Worm (Caenorhabditis elegans) whole organism, L3 larva: Measurements from ENCODE around the gene F57A8.6.

Experiments used
- R02D3.7 ChIP-seq: fragments of 150-350 bp; optimal IDR thresholded peaks from 2 replicates; lab custom pipeline; 2014; ENCODE audit warnings: missing biosample characterization, missing genetic modification characterization
- ZK546.5 ChIP-seq: sonication (generic microtip); optimal IDR thresholded peaks from 2 replicates; lab custom pipeline; 2017; ENCODE audit warnings: missing biosample characterization, missing genetic modification characterization
- ama-1 ChIP-seq: fragments of 150-350 bp; optimal IDR thresholded peaks from 2 replicates; lab custom pipeline; 2018
- ceh-9 ChIP-seq: sonication (generic microtip); optimal IDR thresholded peaks from 2 replicates; lab custom pipeline; 2018; ENCODE audit warnings: missing biosample characterization, missing genetic modification characterization
- daf-12 ChIP-seq: fragments of 150-350 bp; optimal IDR thresholded peaks from 2 replicates; lab custom pipeline; 2014; ENCODE audit warnings: missing biosample characterization, missing genetic modification reagents, missing genetic modification characterization
- egl-5 ChIP-seq: fragments of 150-350 bp; optimal IDR thresholded peaks from 2 replicates; lab custom pipeline; 2017; ENCODE audit warnings: missing biosample characterization, missing genetic modification reagents, missing genetic modification characterization, inconsistent platforms
- elt-1 ChIP-seq: fragments of 150-350 bp; optimal IDR thresholded peaks from 2 replicates; lab custom pipeline; 2014; ENCODE audit warnings: missing biosample characterization, missing genetic modification characterization
- elt-3 ChIP-seq, 3 experiments: fragments of 150-350 bp in 1 of 3; sonication (generic microtip) in 2 of 3; optimal IDR thresholded peaks; 2 replicates in 2 of 3; 4 replicates in 1 of 3; lab custom pipeline; 2014 to 2017; ENCODE audit warnings: missing biosample characterization in 3 of 3, missing genetic modification characterization in 3 of 3
- eor-1 ChIP-seq, 2 experiments: fragments of 150-350 bp; optimal IDR thresholded peaks; 2 replicates each; lab custom pipeline; 2014 to 2018; ENCODE audit warnings: missing biosample characterization in 2 of 2, missing genetic modification characterization in 2 of 2
- fos-1 ChIP-seq: fragments of 150-350 bp; optimal IDR thresholded peaks from 2 replicates; lab custom pipeline; 2014; ENCODE audit warnings: missing biosample characterization, missing genetic modification characterization
- jun-1 ChIP-seq: fragments of 150-350 bp; optimal IDR thresholded peaks from 2 replicates; lab custom pipeline; 2014; ENCODE audit warnings: missing biosample characterization, missing genetic modification reagents, missing genetic modification characterization
- nhr-28 ChIP-seq: fragments of 150-350 bp; optimal IDR thresholded peaks from 2 replicates; lab custom pipeline; 2014; ENCODE audit warnings: missing biosample characterization, missing genetic modification characterization
- nhr-43 ChIP-seq: sonication (generic microtip); optimal IDR thresholded peaks from 2 replicates; lab custom pipeline; 2016; ENCODE audit warnings: mild to moderate bottlenecking, missing genetic modification characterization, missing compliant biosample characterization; ENCODE audit not compliant: poor library complexity, severe bottlenecking
- nhr-77 ChIP-seq: fragments of 150-350 bp; optimal IDR thresholded peaks from 2 replicates; lab custom pipeline; 2014; ENCODE audit warnings: missing biosample characterization, missing genetic modification characterization
- pha-4 ChIP-seq: fragments of 150-350 bp; optimal IDR thresholded peaks from 2 replicates; lab custom pipeline; 2014; ENCODE audit warnings: missing biosample characterization, missing genetic modification reagents, missing genetic modification characterization
- skn-1 ChIP-seq: fragments of 150-350 bp; optimal IDR thresholded peaks from 2 replicates; lab custom pipeline; 2014; ENCODE audit warnings: missing biosample characterization, missing genetic modification characterization
- snpc-4 ChIP-seq: fragments of 150-350 bp; optimal IDR thresholded peaks from 2 replicates; lab custom pipeline; 2014; ENCODE audit warnings: missing biosample characterization, missing genetic modification characterization
- unc-39 ChIP-seq: sonication (generic microtip); optimal IDR thresholded peaks from 4 replicates; lab custom pipeline; 2017; ENCODE audit warnings: missing biosample characterization, missing genetic modification characterization
- unc-62 ChIP-seq: fragments of 150-350 bp; sonication (generic microtip); optimal IDR thresholded peaks from 4 replicates; lab custom pipeline; 2014; ENCODE audit warnings: missing biosample characterization, missing genetic modification reagents, missing genetic modification characterization
- ztf-11 ChIP-seq: fragments of 150-350 bp; optimal IDR thresholded peaks from 2 replicates; lab custom pipeline; 2014; ENCODE audit warnings: missing biosample characterization, missing genetic modification characterization

F57A8.6 gene

ce11 chrV:10030992-10031383 is 42.7 kb downstream of the F57A8.6 start, which contains the start of gene acl-2:
Gene acl-2, minus strand, starts transcription at chrV:10031092.
- TF ChIP-seq ZK546.5 (tag; lab: Kevin White, UChicago) (no peak), pha-4 (no peak), snpc-4 (tag; lab: Kevin White, UChicago) (no peak), ztf-11 (tag; lab: Kevin White, UChicago) (no peak), ama-1 (no peak), unc-39 (no peak), ceh-9 (tag; lab: Kevin White, UChicago) (no peak), jun-1 (tag; lab: Kevin White, UChicago) (no peak), nhr-43 (no peak), daf-12 (tag; lab: Kevin White, UChicago) (no peak)

DNA sequence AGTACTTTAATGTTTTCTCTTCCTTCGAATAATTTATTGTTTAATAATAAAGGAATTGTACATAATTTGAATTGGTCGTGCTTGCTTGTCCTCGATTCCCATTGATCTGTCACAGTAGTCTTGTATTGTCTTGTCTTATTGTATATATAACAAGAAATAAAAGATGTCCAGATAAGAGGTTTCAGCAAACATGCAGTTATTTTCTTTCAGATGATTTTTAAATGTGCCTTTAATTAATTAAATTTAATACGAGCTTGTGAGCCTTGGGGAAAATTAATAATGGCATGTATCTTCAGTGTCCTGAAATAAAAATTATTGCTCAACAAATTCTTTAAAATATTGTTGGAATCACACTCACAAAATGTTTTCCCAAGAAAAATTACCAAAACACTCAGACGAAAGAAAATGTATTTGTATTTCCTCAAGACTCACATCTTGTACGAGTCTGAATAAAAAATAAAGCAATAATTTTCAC is 50.6 kb downstream of the F57A8.6 start:
- TF ChIP-seq unc-62 (GFP tag; lab: Kevin White, UChicago): no peak
- no peak for TF ChIP-seq ceh-9 (tag; lab: Kevin White, UChicago)
- TF ChIP-seq snpc-4 (tag; lab: Kevin White, UChicago): no peak
- TF ChIP-seq pha-4: no peak
- no peak for TF ChIP-seq nhr-77
- no peak for TF ChIP-seq elt-1
- no peak for TF ChIP-seq R02D3.7 (tag; lab: Kevin White, UChicago)
- TF ChIP-seq elt-3 (tag; optimal IDR thresholded peaks at IDR 0.05; lab: Kevin White, UChicago): no peak
- TF ChIP-seq eor-1 (tag; optimal IDR thresholded peaks at IDR 0.05; lab: Kevin White, UChicago): no peak
- TF ChIP-seq skn-1 (tag; lab: Kevin White, UChicago): no peak
- TF ChIP-seq ama-1: no peak
- TF ChIP-seq fos-1 (tag; lab: Kevin White, UChicago): no peak
- TF ChIP-seq egl-5 (tag; lab: Kevin White, UChicago): no peak
- no peak for TF ChIP-seq nhr-28 (tag; lab: Kevin White, UChicago)
